Fruit fly (Drosophila melanogaster) whole organism, wandering third instar larva: ENCODE measurements around the gene CG34149.
A peak's percentile ranks its signal among the peaks of the same experiment; 100 is the strongest.

ENCODE experiments used
- Abd-B ChIP-seq: fragments of >200 bp; optimal IDR thresholded peaks from 2 replicates; lab custom pipeline; 2017; ENCODE audit warnings: missing biosample characterization, missing genetic modification characterization
- CG32264 ChIP-seq: fragments of 200-800 bp; sonication (Bioruptor generic); optimal IDR thresholded peaks from 2 replicates; lab custom pipeline; 2016; ENCODE audit warnings: missing biosample characterization, missing genetic modification characterization
- CG9705 ChIP-seq: fragments of 200-800 bp; sonication (Bioruptor generic); optimal IDR thresholded peaks from 2 replicates; lab custom pipeline; 2018; ENCODE audit warnings: missing biosample characterization, mild to moderate bottlenecking, missing genetic modification characterization
- CrebA ChIP-seq: fragments of 200-800 bp; sonication (Bioruptor generic); optimal IDR thresholded peaks from 2 replicates; lab custom pipeline; 2016; ENCODE audit warnings: missing biosample characterization, mild to moderate bottlenecking, missing genetic modification characterization, borderline replicate concordance
- Dif ChIP-seq: fragments of 200-275, 200-300 bp; sonication (Bioruptor generic); optimal IDR thresholded peaks from 2 replicates; lab custom pipeline; 2018; ENCODE audit warnings: missing biosample characterization, missing genetic modification characterization; ENCODE audit not compliant: partially characterized antibody
- GATAd ChIP-seq: sonication (Bioruptor generic); optimal IDR thresholded peaks from 2 replicates; lab custom pipeline; 2016; ENCODE audit warnings: missing biosample characterization, missing genetic modification characterization
- HLH106 ChIP-seq: fragments of 200-800 bp; optimal IDR thresholded peaks from 3 replicates; lab custom pipeline; 2019; ENCODE audit warnings: missing biosample characterization, mild to moderate bottlenecking, missing genetic modification characterization, moderate library complexity
- Hnf4 ChIP-seq: fragments of 200-800 bp; sonication (Bioruptor generic); optimal IDR thresholded peaks from 2 replicates; lab custom pipeline; 2016; ENCODE audit warnings: missing biosample characterization, mild to moderate bottlenecking, missing genetic modification characterization
- Hr83 ChIP-seq: fragments of 200-300 bp; sonication (Bioruptor generic); optimal IDR thresholded peaks from 2 replicates; lab custom pipeline; 2016; ENCODE audit warnings: missing biosample characterization, mild to moderate bottlenecking, missing genetic modification characterization, moderate library complexity; ENCODE audit not compliant: poor library complexity, severe bottlenecking
- Jra ChIP-seq: sonication (Bioruptor generic); optimal IDR thresholded peaks from 2 replicates; lab custom pipeline; 2016; ENCODE audit warnings: missing biosample characterization, missing genetic modification characterization
- Mio ChIP-seq: sonication (Bioruptor generic); optimal IDR thresholded peaks from 2 replicates; lab custom pipeline; 2016; ENCODE audit warnings: missing biosample characterization, missing genetic modification characterization
- OdsH ChIP-seq: fragments of 200-800 bp; sonication (Bioruptor generic); optimal IDR thresholded peaks from 2 replicates; lab custom pipeline; 2016; ENCODE audit warnings: missing biosample characterization, mild to moderate bottlenecking, missing genetic modification characterization
- Rel ChIP-seq, 2 experiments: fragments of 200-800 bp; sonication (Bioruptor generic) in 1 of 2; optimal IDR thresholded peaks; 2 replicates in 1 of 2; 3 replicates in 1 of 2; lab custom pipeline; 2016 to 2019; ENCODE audit warnings: mild to moderate bottlenecking in 2 of 2, missing biosample characterization in 2 of 2, missing genetic modification characterization in 2 of 2, moderate library complexity in 1 of 2
- Sp1 ChIP-seq: fragments of 200-800 bp; sonication (Bioruptor generic); optimal IDR thresholded peaks from 3 replicates; lab custom pipeline; 2019; ENCODE audit warnings: missing biosample characterization, mild to moderate bottlenecking, missing genetic modification characterization, moderate library complexity
- Vsx2 ChIP-seq: fragments of 200-300, 225-300 bp; sonication (Bioruptor generic); optimal IDR thresholded peaks from 2 replicates; lab custom pipeline; 2018; ENCODE audit warnings: missing biosample characterization, missing genetic modification characterization; ENCODE audit not compliant: partially characterized antibody
- br ChIP-seq: fragments of 200-800 bp; sonication (Bioruptor generic); optimal IDR thresholded peaks from 2 replicates; lab custom pipeline; 2016; ENCODE audit warnings: missing biosample characterization, missing genetic modification characterization
- brk ChIP-seq: fragments of 200-800 bp; sonication (Bioruptor generic); optimal IDR thresholded peaks from 2 replicates; lab custom pipeline; 2016; ENCODE audit warnings: missing biosample characterization, mild to moderate bottlenecking, missing genetic modification characterization
- dl ChIP-seq, 2 experiments: fragments of 175-275, 200-275 bp in 1 of 2; fragments of 200-275 bp in 1 of 2; sonication (Bioruptor generic); optimal IDR thresholded peaks; lab custom pipeline; 2018; ENCODE audit warnings: mild to moderate bottlenecking in 2 of 2, missing biosample characterization in 2 of 2, missing genetic modification characterization in 2 of 2, moderate library complexity in 2 of 2; ENCODE audit not compliant: partially characterized antibody in 2 of 2, insufficient read depth in 1 of 2
- dmrt93B ChIP-seq: fragments of 200-800 bp; sonication (Bioruptor generic); optimal IDR thresholded peaks from 2 replicates; lab custom pipeline; 2018; ENCODE audit warnings: missing biosample characterization, mild to moderate bottlenecking, missing genetic modification characterization
- dsf ChIP-seq: sonication (Bioruptor generic); optimal IDR thresholded peaks from 2 replicates; lab custom pipeline; 2016; ENCODE audit warnings: missing biosample characterization, missing genetic modification characterization, borderline replicate concordance
- ey ChIP-seq: fragments of 200-800 bp; sonication (Bioruptor generic); optimal IDR thresholded peaks from 2 replicates; lab custom pipeline; 2016; ENCODE audit warnings: missing biosample characterization, missing genetic modification characterization
- foxo ChIP-seq, 2 experiments: fragments of 200-800 bp; sonication (Bioruptor generic); optimal IDR thresholded peaks; 2 replicates in 1 of 2; 3 replicates in 1 of 2; lab custom pipeline; 2016 to 2017; ENCODE audit warnings: missing biosample characterization in 2 of 2, missing genetic modification characterization in 2 of 2
- fru ChIP-seq: fragments of 200-800 bp; sonication (Bioruptor generic); optimal IDR thresholded peaks from 3 replicates; lab custom pipeline; 2016; ENCODE audit warnings: missing biosample characterization, mild to moderate bottlenecking, missing genetic modification characterization
- h ChIP-seq: fragments of 200-800 bp; sonication (Bioruptor generic); optimal IDR thresholded peaks from 3 replicates; lab custom pipeline; 2016; ENCODE audit warnings: missing biosample characterization, mild to moderate bottlenecking, missing genetic modification characterization
- jim ChIP-seq: fragments of 175-275, 200-325 bp; sonication (Bioruptor generic); optimal IDR thresholded peaks from 2 replicates; lab custom pipeline; 2016; ENCODE audit warnings: missing biosample characterization, mild to moderate bottlenecking, missing genetic modification characterization
- lola ChIP-seq: fragments of >200 bp; optimal IDR thresholded peaks from 2 replicates; lab custom pipeline; 2017; ENCODE audit warnings: missing biosample characterization, missing genetic modification characterization
- psq ChIP-seq: fragments of 200-800 bp; sonication (Bioruptor generic); optimal IDR thresholded peaks from 3 replicates; lab custom pipeline; 2017; ENCODE audit warnings: missing biosample characterization, mild to moderate bottlenecking, missing genetic modification characterization, moderate library complexity
- rgr ChIP-seq: fragments of 200-800 bp; sonication (Bioruptor generic); optimal IDR thresholded peaks from 3 replicates; lab custom pipeline; 2016; ENCODE audit warnings: missing biosample characterization, mild to moderate bottlenecking, missing genetic modification characterization
- sage ChIP-seq: fragments of 200-800 bp; sonication (Bioruptor generic); optimal IDR thresholded peaks from 2 replicates; lab custom pipeline; 2016; ENCODE audit warnings: missing biosample characterization, mild to moderate bottlenecking, missing genetic modification characterization
- sv ChIP-seq: fragments of 200-800 bp; sonication (Bioruptor generic); optimal IDR thresholded peaks from 3 replicates; lab custom pipeline; 2016; ENCODE audit warnings: missing biosample characterization, missing genetic modification characterization
- tai ChIP-seq: sonication (Bioruptor generic); optimal IDR thresholded peaks from 2 replicates; lab custom pipeline; 2016; ENCODE audit warnings: missing biosample characterization, missing genetic modification characterization
- usp ChIP-seq: fragments of >200 bp; optimal IDR thresholded peaks from 2 replicates; lab custom pipeline; 2017; ENCODE audit warnings: missing biosample characterization, missing genetic modification characterization
- woc ChIP-seq: sonication (Bioruptor generic); optimal IDR thresholded peaks from 2 replicates; lab custom pipeline; 2016; ENCODE audit warnings: missing biosample characterization, mild to moderate bottlenecking, missing genetic modification characterization

Gene CG34149

DNA sequence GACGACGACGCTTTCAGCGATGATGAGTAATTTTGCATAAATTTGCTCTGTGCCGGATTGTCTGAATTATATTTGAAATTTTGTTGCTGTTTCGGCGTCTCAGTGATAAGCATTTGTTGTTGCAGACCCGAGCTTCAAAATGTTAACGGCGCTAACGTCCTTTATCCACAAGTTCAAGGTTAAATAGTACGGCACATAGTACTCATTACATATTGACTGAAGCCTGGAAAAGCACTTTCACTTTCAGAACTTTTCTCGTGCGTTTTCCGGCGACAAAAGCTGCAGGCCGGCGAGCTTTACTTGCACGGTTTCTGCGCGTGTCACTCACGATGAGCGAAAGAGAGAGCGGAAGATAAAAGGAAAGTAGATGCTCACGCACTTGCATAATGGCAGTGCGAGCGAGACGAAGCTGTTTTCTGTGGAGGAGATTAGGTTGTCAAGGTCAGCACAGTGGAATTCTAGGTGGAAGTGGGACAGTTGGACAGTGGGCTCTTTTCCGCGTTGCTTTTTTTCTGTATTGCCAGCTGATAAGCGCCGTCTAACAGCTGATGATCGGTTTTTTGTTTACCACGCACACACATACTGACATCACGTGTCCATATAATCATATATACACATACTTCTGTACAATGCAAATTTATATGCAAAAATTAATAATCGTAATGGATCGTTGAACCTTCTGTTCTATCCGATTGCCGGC is 11.7 kb upstream of the CG34149 start:
- TF ChIP-seq Vsx2 (GFP tag; lab: Kevin White, UChicago): no peak
- TF ChIP-seq OdsH (GFP tag; lab: Kevin White, UChicago): no peak
- TF ChIP-seq usp (GFP tag; lab: Kevin White, UChicago): no peak
- no peak for TF ChIP-seq Sp1
- no peak for TF ChIP-seq dl (GFP tag; optimal IDR thresholded peaks at IDR 0.05; lab: Kevin White, UChicago; ENCODE audit: insufficient read depth in 1 of 2, partially characterized antibody in 2 of 2)
- TF ChIP-seq tai (GFP tag; lab: Kevin White, UChicago): no peak
- no peak for TF ChIP-seq dsf (GFP tag; lab: Kevin White, UChicago)
- TF ChIP-seq Dif (GFP tag; lab: Kevin White, UChicago): no peak
- TF ChIP-seq h (GFP tag; lab: Kevin White, UChicago): no peak
- TF ChIP-seq Hnf4 (GFP tag; lab: Kevin White, UChicago): no peak
- TF ChIP-seq lola: no peak
- no peak for TF ChIP-seq fru (GFP tag; lab: Kevin White, UChicago)
- TF ChIP-seq CG32264: no peak
- TF ChIP-seq sv (GFP tag; lab: Kevin White, UChicago): no peak
- no peak for TF ChIP-seq brk (GFP tag; lab: Kevin White, UChicago)
- TF ChIP-seq dmrt93B (GFP tag; lab: Kevin White, UChicago): no peak
- no peak for TF ChIP-seq ey
- no peak for TF ChIP-seq jim (GFP tag; lab: Kevin White, UChicago)
- TF ChIP-seq Mio (GFP tag; lab: Kevin White, UChicago): no peak
- TF ChIP-seq br (GFP tag; lab: Kevin White, UChicago): no peak

DNA sequence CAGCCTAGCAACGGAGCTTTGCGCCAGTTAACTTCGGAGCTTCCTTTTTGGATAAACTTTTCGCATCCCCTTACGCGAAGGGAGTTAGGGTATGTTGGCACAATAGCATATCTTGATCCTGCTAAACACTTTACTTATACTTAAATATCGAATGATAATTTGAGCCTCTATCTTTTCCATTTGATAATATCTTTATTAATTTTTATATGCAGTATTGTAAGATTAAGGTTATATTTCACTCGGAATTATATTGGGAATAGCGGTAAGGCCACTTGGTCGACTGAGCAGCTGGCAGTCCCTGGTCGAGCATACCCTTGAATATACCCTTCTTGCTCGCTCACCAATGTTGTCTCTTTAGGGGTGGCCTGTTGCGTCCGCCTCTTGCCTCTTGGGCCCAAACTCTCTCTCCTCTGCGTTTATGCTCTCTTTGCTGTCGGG is 11.1 kb upstream of the CG34149 start:
- TF ChIP-seq sage (peak; percentile 30), GATAd (GFP tag; lab: Kevin White, UChicago) (no peak), Jra (GFP tag; lab: Kevin White, UChicago) (no peak), fru (GFP tag; lab: Kevin White, UChicago) (peak; percentile 83), sv (GFP tag; lab: Kevin White, UChicago) (peak; percentile 78), rgr (peak; percentile 69), ey (peak; percentile 60), psq (GFP tag; lab: Kevin White, UChicago) (peak; percentile 67), HLH106 (peak; percentile 48), h (GFP tag; lab: Kevin White, UChicago) (peak; percentile 57), Sp1 (peak; percentile 60), jim (GFP tag; lab: Kevin White, UChicago) (no peak), Hr83 (GFP tag; lab: Kevin White, UChicago) (no peak), Abd-B (no peak), OdsH (GFP tag; lab: Kevin White, UChicago) (peak; percentile 69), woc (GFP tag; lab: Kevin White, UChicago) (peak; percentile 74), br (GFP tag; lab: Kevin White, UChicago) (peak; percentile 74), foxo (GFP tag; optimal IDR thresholded peaks at IDR 0.05; lab: Kevin White, UChicago) (peak in 1 of 2 experiments; percentile 79), brk (GFP tag; lab: Kevin White, UChicago) (no peak)
- TF ChIP-seq, all 38 proteins: peak for 13

DNA sequence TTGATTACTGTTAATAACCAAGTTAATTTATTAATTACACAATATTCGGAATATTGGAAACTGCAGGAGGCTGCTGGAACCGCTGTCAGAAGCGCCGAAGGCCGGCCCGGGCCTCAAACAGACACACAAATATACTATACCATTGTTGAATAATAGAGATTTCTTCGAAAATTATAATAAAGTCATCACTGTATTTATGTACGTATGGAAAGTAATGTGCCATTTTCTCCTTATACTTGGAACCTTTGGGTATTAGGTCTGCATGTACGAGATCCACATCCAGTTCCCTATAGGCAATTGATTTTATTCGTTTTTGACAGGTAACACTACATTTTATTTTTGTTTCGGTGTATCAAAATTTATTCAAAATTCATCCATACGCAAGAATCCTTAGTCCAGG is 7.4 kb upstream of the CG34149 start, which contains the start of gene CG7069:
Gene CG7069 (plus strand): TSS at position 301 of the 400 bp plus-strand sequence.
- TF ChIP-seq CG9705 (no peak), Rel (GFP tag; optimal IDR thresholded peaks at IDR 0.05; lab: Kevin White, UChicago) (no peak), Rel (tag; optimal IDR thresholded peaks at IDR 0.05; lab: Kevin White, UChicago) (no peak), fru (GFP tag; lab: Kevin White, UChicago) (no peak), jim (GFP tag; lab: Kevin White, UChicago) (no peak), dl (GFP tag; optimal IDR thresholded peaks at IDR 0.05; lab: Kevin White, UChicago; ENCODE audit: insufficient read depth in 1 of 2, partially characterized antibody in 2 of 2) (no peak), CrebA (GFP tag; lab: Kevin White, UChicago) (no peak), brk (GFP tag; lab: Kevin White, UChicago) (no peak)
